Fruit fly (Drosophila melanogaster): Measurements from ENCODE around the gene CG14102.
"Not testable (repeated sequence)": the region's sequence is repeated elsewhere in the genome, so short reads cannot be mapped to it uniquely, and the experiment has no call there.

The CG14102 gene

DNA sequence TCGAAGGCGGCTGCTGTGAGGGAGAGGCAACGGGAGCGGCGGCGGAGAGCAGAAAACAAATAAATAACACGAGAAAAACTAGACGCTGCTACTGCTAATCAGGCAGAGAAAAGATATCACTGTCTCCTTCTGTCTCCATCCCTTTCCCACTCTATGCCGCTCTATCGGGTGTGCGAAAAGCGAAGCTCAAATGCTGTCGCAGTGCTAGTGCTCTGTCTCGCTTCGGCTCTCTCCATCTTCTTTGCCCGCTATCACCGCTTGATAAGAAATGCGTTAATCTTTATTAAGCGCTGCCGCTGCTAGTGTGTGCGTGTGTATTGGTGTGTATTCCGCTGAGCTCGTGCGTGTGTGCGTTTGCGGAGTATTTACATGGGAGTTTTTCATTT is 9.4 kb downstream of the CG14102 start:
- TF ChIP-seq h (optimal IDR thresholded peaks at IDR 0.05) (no peak), ttk (optimal IDR thresholded peaks at IDR 0.05) (no peak), Sin3A (optimal IDR thresholded peaks at IDR 0.05) (no peak), psq (optimal IDR thresholded peaks at IDR 0.05) (no peak), insv (optimal IDR thresholded peaks at IDR 0.05) (no peak), Myc (optimal IDR thresholded peaks at IDR 0.05) (no peak)

- no peak for TF ChIP-seq psq (optimal IDR thresholded peaks at IDR 0.05)
- TF ChIP-seq insv (optimal IDR thresholded peaks at IDR 0.05) = no peak
- no peak for TF ChIP-seq h (optimal IDR thresholded peaks at IDR 0.05)
- TF ChIP-seq Sin3A (optimal IDR thresholded peaks at IDR 0.05) = no peak
These were observed 10.0 kb downstream of the CG14102 start for dm6 chr3L:19790929-19791687.

- no peak for TF ChIP-seq psq (optimal IDR thresholded peaks at IDR 0.05)
- no peak for TF ChIP-seq insv (optimal IDR thresholded peaks at IDR 0.05)
- no peak for TF ChIP-seq Myc (optimal IDR thresholded peaks at IDR 0.05)
- TF ChIP-seq Sin3A (optimal IDR thresholded peaks at IDR 0.05) = no peak
- TF ChIP-seq ttk (optimal IDR thresholded peaks at IDR 0.05) = no peak
- no peak for TF ChIP-seq h (optimal IDR thresholded peaks at IDR 0.05)
These were observed 10.5 kb downstream of the CG14102 start for dm6 chr3L:19790564-19790928.

- TF ChIP-seq Sin3A (optimal IDR thresholded peaks at IDR 0.05) (no peak), ttk (optimal IDR thresholded peaks at IDR 0.05) (no peak), insv (optimal IDR thresholded peaks at IDR 0.05) (no peak), psq (optimal IDR thresholded peaks at IDR 0.05) (no peak)
These were observed 13.5 kb downstream of the CG14102 start for dm6 chr3L:19787632-19788031.

DNA sequence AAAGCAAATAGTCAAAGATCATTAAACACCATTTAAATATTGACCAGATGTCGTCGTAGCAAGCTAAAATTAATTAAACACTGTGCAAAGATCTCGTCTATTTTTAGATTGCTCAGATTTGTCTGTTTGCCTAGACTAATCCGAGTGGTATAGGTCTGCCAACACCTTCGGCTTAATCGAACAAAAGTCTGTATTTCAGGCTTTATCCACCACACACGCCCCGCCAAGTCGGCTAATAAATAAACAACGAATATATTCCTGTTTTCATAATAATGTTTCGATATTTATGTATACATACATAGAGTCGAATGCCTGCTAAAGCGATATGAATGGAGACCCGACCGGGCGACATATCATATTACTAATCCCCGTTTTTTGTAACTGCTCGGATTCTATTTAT is 22.6 kb downstream of the CG14102 start:
- TF ChIP-seq ttk (optimal IDR thresholded peaks at IDR 0.05) (no peak), insv (optimal IDR thresholded peaks at IDR 0.05) (no peak), psq (optimal IDR thresholded peaks at IDR 0.05) (no peak), Sin3A (optimal IDR thresholded peaks at IDR 0.05) (no peak), h (optimal IDR thresholded peaks at IDR 0.05) (no peak), Myc (optimal IDR thresholded peaks at IDR 0.05) (no peak)

- no peak for TF ChIP-seq insv (optimal IDR thresholded peaks at IDR 0.05)
- no peak for TF ChIP-seq ttk (optimal IDR thresholded peaks at IDR 0.05)
- no peak for TF ChIP-seq Myc (optimal IDR thresholded peaks at IDR 0.05)
- no peak for TF ChIP-seq psq (optimal IDR thresholded peaks at IDR 0.05)
- no peak for TF ChIP-seq h (optimal IDR thresholded peaks at IDR 0.05)
- TF ChIP-seq Sin3A (optimal IDR thresholded peaks at IDR 0.05) = no peak
These were observed 23.7 kb downstream of the CG14102 start for dm6 chr3L:19777279-19777960.

DNA sequence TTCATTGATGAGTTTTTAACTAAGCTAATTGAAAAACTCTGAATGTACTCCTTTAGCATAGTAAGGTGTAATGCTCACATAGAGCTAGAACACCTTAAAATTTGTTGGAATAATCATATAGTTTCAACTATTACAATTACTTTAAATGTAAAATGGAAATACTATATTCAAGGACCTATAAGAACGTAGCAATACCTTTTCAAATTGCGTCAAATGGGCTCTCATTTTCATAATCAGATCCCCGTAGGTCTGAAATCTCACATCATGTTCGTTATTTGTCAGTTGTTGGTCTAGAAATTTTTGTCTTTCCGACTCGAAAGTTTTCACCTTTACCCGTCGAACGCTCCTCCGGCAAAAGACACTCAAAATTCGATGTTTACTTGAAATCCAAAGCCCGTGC is 41.0 kb downstream of the CG14102 start, which contains the start of gene Vtld:
TSS of gene Vtld (plus strand) at position 301 of the 400 bp plus-strand sequence.
- not testable (repeated sequence) for TF ChIP-seq Sin3A, ttk, insv (optimal IDR thresholded peaks at IDR 0.05)

DNA sequence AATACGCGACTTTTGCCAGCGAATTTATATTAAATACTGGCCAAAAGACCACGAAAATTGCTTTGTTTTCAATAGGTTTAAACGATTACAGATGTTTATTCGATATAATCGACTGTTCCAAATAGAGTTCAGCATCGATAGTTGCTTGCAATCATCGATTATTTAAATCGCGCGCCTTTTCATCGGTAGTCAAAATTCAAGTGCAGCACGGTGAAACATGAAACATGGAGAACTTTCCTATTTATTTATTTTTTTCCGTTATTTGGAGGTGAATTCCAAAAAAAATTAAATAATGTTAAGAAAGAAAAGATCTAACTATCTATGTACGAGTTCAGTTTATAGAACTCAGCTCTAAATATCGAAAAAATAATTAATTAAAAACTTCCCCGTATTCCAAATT is 51.4 kb downstream of the CG14102 start, which contains the start of gene CG42638:
TSS of gene CG42638 (minus strand) at position 101 of the 400 bp plus-strand sequence.
- not testable (repeated sequence) for TF ChIP-seq Myc, Sin3A, h (optimal IDR thresholded peaks at IDR 0.05)

Data from Kc167 (cell line).